Worm (Caenorhabditis elegans): Measurements from ENCODE around the gene K01A6.7.

DNA sequence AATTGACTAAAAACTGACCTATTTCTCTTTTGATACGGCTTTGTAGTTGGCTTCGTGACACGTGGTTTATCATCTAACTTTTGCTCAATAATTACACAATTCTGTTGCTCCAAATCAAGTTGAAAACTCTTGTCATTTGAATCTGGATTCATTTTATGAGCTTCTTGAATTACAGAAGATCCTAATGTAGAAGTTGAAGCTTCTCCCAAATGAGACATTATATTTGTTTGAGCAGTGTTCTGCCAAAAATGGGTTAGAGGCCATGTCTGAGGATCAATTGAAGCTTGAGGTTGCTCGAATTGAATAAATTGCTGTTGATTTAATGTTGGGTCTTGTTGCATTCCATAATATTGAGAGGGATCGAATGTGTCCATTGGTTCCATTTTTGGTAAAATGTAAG, 40.9 kb downstream of the K01A6.7 start:
- TF ChIP-seq cog-1 (tag; optimal IDR thresholded peaks at IDR 0.05): no peak
- no peak for TF ChIP-seq klf-2 (GFP tag; conservative IDR thresholded peaks at IDR 0.05)
- TF ChIP-seq flt-1 (GFP tag; IDR thresholded peaks at IDR 0.05): no peak
- TF ChIP-seq ztf-23 (GFP tag; IDR thresholded peaks at IDR 0.05): no peak
- no peak for TF ChIP-seq T22C8.4 (GFP tag; IDR thresholded peaks at IDR 0.05)

Data from whole organism, midembryonic.